Fruit fly (Drosophila melanogaster): Measurements from ENCODE around the gene CG14262.

The CG14262 gene

DNA sequence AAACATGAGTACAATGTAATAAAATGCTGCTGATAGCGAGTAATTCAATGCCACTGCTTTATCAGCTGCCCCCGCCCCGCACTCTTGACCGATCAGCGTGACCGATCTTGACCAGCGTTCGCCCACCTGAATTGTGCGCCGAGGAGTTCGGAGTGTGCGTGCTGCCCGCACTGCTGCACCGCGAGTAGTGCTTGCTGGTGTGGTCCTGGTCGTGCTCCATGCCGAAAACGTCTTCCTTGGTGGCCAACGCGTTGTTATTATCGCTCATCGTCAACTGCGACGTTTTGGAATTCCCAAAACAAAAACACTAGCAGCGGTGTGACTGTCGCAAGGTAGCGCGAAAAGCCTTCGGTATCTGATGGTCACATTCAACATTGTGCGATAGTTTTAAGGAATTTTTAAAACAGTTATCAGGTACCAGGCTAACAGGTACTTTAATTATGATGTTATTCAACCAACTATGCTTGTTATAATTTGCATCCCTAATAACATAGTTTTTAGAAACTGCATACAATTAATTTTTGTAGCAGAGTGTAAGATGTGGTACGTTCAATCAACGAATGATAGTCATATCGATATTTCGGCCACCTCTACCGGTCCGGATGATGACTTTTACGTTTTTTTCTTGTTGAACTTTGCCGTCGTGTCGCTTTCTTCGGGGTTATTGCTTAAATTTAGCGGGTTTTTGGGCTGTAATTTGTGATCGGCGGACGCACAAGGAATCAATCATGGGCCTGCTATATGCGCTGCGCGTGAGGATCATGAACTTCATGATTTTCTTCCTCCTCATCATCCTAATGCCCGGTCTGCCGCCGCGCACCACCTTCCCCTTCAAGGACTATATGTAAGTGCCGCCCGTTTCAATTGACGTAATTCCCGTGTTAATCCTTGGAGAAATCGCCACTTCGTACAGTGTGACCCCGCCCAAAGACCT lies 23.2 kb upstream of the CG14262 start, which contains the start of the genes bigmax and Hmu (continued):
- TF ChIP-seq salm (tag; optimal IDR thresholded peaks at IDR 0.05) (peak; percentile 51), vnd (GFP tag; IDR thresholded peaks at IDR 0.05; ENCODE audit: partially characterized antibody) (peak; percentile 88), CG31365 (tag; optimal IDR thresholded peaks at IDR 0.05) (peak; percentile 11), CrebB (tag; optimal IDR thresholded peaks at IDR 0.05) (peak; percentile 69), Fer3 (tag; optimal IDR thresholded peaks at IDR 0.05) (peak; percentile 85), CG3163 (GFP tag; optimal IDR thresholded peaks at IDR 0.05) (peak; percentile 76), gfzf (GFP tag; optimal IDR thresholded peaks at IDR 0.05) (peak; percentile 96), CG18476 (GFP tag; optimal IDR thresholded peaks at IDR 0.05) (peak; percentile 84), CG7357 (GFP tag; IDR thresholded peaks at IDR 0.05) (peak; percentile 69; the same call in 2 of the 3 replicates), Rfx (GFP tag; IDR thresholded peaks at IDR 0.05) (peak; percentile 90), ttk (GFP tag; IDR thresholded peaks at IDR 0.05) (peak; percentile 86), onecut (GFP tag; IDR thresholded peaks at IDR 0.05) (peak; percentile 59), dan (GFP tag; IDR thresholded peaks at IDR 0.05) (no peak), gem (tag; optimal IDR thresholded peaks at IDR 0.05) (peak; percentile 89), chm (GFP tag; IDR thresholded peaks at IDR 0.05) (peak; percentile 81), Blimp-1 (GFP tag; optimal IDR thresholded peaks at IDR 0.05) (peak; percentile 73), Atf6 (GFP tag; IDR thresholded peaks at IDR 0.05) (peak; percentile 77), cas (GFP tag; IDR thresholded peaks at IDR 0.05) (peak; percentile 71), CG18619 (GFP tag; optimal IDR thresholded peaks at IDR 0.05) (peak; percentile 73), HmgD (GFP tag; optimal IDR thresholded peaks at IDR 0.05) (peak; percentile 79), Hr3 (GFP tag; optimal IDR thresholded peaks at IDR 0.05) (peak; percentile 84), CG3726 (GFP tag; IDR thresholded peaks at IDR 0.05) (peak; percentile 65; the same call in 2 of the 3 replicates), CG1647 (GFP tag; optimal IDR thresholded peaks at IDR 0.05) (peak; percentile 86), Drgx (GFP tag; IDR thresholded peaks at IDR 0.05) (peak; percentile 66), sisA (GFP tag; IDR thresholded peaks at IDR 0.05) (peak; percentile 83), CG8359 (GFP tag; optimal IDR thresholded peaks at IDR 0.05; ENCODE audit: borderline replicate concordance) (no peak), fd96Cb (tag; optimal IDR thresholded peaks at IDR 0.05) (peak; percentile 78), stwl (tag; optimal IDR thresholded peaks at IDR 0.05) (peak; percentile 80), cato (GFP tag; optimal IDR thresholded peaks at IDR 0.05; ENCODE audit: borderline replicate concordance) (peak; percentile 4), CG6683 (GFP tag; optimal IDR thresholded peaks at IDR 0.05) (peak; percentile 62), CG4328 (GFP tag; optimal IDR thresholded peaks at IDR 0.05) (peak; percentile 1), rib (GFP tag; IDR thresholded peaks at IDR 0.05) (peak; percentile 54; the same call in 1 of the 2 replicates), CG13287 (GFP tag; IDR thresholded peaks at IDR 0.05; ENCODE audit: partially characterized antibody) (peak; percentile 98), sna (GFP tag; IDR thresholded peaks at IDR 0.05; ENCODE audit: partially characterized antibody) (peak; percentile 97), slp2 (GFP tag; optimal IDR thresholded peaks at IDR 0.05) (peak; percentile 73), Side (GFP tag; optimal IDR thresholded peaks at IDR 0.05) (peak; percentile 86), knrl (GFP tag; IDR thresholded peaks at IDR 0.05; ENCODE audit: partially characterized antibody) (peak; percentile 96), Doc2 (GFP tag; IDR thresholded peaks at IDR 0.05) (peak; percentile 55; the same call in 1 of the 2 replicates), CG7928 (GFP tag; optimal IDR thresholded peaks at IDR 0.05) (peak; percentile 70), mld (GFP tag; IDR thresholded peaks at IDR 0.05; ENCODE audit: partially characterized antibody) (peak; percentile 58; the same call in 1 of the 3 replicates), CG16863 (GFP tag; optimal IDR thresholded peaks at IDR 0.05) (peak; percentile 81), Hey (tag; optimal IDR thresholded peaks at IDR 0.05) (no peak), Meics (GFP tag; optimal IDR thresholded peaks at IDR 0.05) (peak; percentile 74), CG3065 (GFP tag; optimal IDR thresholded peaks at IDR 0.05) (peak; percentile 20), psq (GFP tag; optimal IDR thresholded peaks at IDR 0.05) (peak; percentile 43), Dip2 (GFP tag; IDR thresholded peaks at IDR 0.05) (no peak), wor (GFP tag; IDR thresholded peaks at IDR 0.05) (peak; percentile 66), Awh (GFP tag; IDR thresholded peaks at IDR 0.05) (peak; percentile 48; the same call in 1 of the 2 replicates)
